Worm (Caenorhabditis elegans): ENCODE data around the gene cls-3.

Gene cls-3

DNA sequence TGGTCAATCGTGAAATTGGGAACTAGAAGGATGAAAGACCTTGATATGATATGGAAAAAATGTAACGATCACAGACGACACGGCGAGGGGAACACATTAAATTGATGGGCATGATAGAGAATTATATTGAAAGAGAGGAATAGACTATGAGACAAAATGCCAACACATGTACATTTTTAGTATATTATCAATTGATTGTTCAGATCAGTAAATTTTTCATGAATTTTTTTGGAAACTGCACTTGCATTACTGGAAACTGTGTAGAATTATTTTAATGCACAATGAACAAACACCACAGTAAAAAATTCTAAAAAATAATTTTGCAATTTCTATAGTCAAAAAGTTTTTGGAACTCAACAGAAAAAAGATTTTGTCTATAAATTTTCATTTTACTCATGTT lies 17.7 kb downstream of the cls-3 start:
- TF ChIP-seq nhr-21 (tag; optimal IDR thresholded peaks at IDR 0.05) (no peak), R02D3.7 (tag; optimal IDR thresholded peaks at IDR 0.05) (no peak), lin-11 (tag; optimal IDR thresholded peaks at IDR 0.05) (no peak), nhr-12 (tag; optimal IDR thresholded peaks at IDR 0.05) (no peak), zag-1 (tag; optimal IDR thresholded peaks at IDR 0.05) (no peak), elt-3 (tag; optimal IDR thresholded peaks at IDR 0.05) (no peak), elt-1 (tag; optimal IDR thresholded peaks at IDR 0.05) (no peak), ztf-4 (tag; optimal IDR thresholded peaks at IDR 0.05) (no peak), nhr-23 (tag; optimal IDR thresholded peaks at IDR 0.05) (no peak), F13H6.1 (tag; optimal IDR thresholded peaks at IDR 0.05) (no peak), nhr-6 (tag; optimal IDR thresholded peaks at IDR 0.05) (no peak), fos-1 (tag; optimal IDR thresholded peaks at IDR 0.05) (peak; percentile 33), sma-9 (GFP tag; optimal IDR thresholded peaks at IDR 0.05) (peak; percentile 21), sma-9 (tag; optimal IDR thresholded peaks at IDR 0.05) (no peak)

DNA sequence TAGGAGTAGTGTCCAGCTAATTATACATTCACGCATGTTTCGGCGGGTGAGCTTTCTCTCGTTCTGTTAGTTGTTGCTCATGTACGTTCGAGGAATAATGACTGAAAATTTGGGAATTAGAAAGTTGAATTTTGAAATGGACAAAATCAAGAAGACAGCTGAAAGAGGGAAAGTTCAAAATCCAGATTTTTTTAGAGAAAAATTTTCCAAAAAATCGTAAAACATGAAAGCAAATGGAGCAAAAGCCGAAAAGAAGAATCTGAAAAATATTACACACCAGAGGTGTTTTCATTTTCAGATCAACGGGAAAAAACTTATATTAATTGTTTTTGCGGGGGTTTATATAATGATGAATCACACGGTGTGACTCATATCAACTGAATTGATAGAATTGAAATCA lies 18.2 kb downstream of the cls-3 start, which contains the start of gene ina-1:
Gene ina-1 (minus strand): TSS at position 101 of the 400 bp plus-strand sequence.
- TF ChIP-seq nhr-10 (tag; optimal IDR thresholded peaks at IDR 0.05) (no peak), alr-1 (tag; optimal IDR thresholded peaks at IDR 0.05) (no peak), peb-1 (tag; optimal IDR thresholded peaks at IDR 0.05) (no peak), nhr-23 (tag; optimal IDR thresholded peaks at IDR 0.05) (no peak)

DNA sequence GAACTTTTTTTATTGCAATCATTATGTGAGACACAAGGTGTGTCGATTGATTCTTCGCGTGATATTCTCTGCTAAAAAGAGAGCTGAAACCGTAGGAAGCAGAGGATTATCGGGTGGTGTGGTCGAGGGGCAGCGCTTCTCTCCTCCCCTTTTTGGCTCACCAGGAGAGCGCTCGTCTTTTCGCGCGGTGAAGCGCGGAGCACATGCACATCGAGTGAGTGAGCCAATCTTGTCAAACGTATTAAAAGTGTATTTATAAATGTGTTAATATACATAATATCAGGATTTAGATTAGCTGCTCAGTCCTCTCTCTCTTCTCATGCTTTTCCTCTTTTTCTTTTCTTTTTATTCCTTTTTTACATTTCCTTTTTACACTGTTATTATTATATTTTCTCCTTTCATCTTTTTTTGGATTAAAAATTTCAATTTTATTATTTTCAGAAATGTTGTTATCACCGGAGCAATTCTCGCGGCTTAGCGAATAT lies 28.2 kb downstream of the cls-3 start, which contains the start of gene dgk-3:
Gene dgk-3 (plus strand): TSS at position 435 of the 485 bp plus-strand sequence.
- TF ChIP-seq unc-39 (tag; optimal IDR thresholded peaks at IDR 0.05) (no peak), alr-1 (tag; optimal IDR thresholded peaks at IDR 0.05) (no peak), ceh-16 (tag; optimal IDR thresholded peaks at IDR 0.05) (no peak)

DNA sequence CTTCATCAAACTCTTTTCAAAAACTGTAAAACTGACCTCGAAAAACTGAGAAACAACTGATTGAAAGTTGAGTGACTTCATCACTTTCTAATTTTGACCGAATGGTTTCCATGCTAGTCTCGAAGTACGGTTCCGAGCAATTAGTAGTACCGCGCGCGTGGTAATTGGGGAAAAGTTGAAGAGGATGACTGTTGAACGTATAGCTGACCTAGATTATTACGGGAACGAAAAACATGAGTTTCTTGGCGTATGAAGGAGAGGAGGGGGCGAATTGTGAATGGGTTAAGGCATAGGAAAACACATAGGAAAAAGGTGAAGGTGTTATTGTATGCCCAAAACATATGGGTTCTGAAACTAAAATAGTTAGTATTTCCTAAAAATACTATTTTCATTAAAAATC lies 29.4 kb downstream of the cls-3 start, which contains the start of gene ptr-9:
Gene ptr-9 (minus strand): TSS at position 101 of the 400 bp plus-strand sequence.
- TF ChIP-seq ztf-1 (GFP tag; conservative IDR thresholded peaks at IDR 0.05) (no peak), snpc-4 (tag; optimal IDR thresholded peaks at IDR 0.05) (no peak), nhr-21 (tag; optimal IDR thresholded peaks at IDR 0.05) (no peak), unc-39 (tag; optimal IDR thresholded peaks at IDR 0.05) (no peak), ceh-16 (tag; optimal IDR thresholded peaks at IDR 0.05) (no peak), nhr-23 (tag; optimal IDR thresholded peaks at IDR 0.05) (no peak), unc-62 (GFP tag; optimal IDR thresholded peaks at IDR 0.05) (no peak), sma-9 (GFP tag; optimal IDR thresholded peaks at IDR 0.05) (no peak), sma-9 (tag; optimal IDR thresholded peaks at IDR 0.05) (no peak), F13H6.1 (tag; optimal IDR thresholded peaks at IDR 0.05) (no peak), nhr-237 (tag; optimal IDR thresholded peaks at IDR 0.05) (no peak)

DNA sequence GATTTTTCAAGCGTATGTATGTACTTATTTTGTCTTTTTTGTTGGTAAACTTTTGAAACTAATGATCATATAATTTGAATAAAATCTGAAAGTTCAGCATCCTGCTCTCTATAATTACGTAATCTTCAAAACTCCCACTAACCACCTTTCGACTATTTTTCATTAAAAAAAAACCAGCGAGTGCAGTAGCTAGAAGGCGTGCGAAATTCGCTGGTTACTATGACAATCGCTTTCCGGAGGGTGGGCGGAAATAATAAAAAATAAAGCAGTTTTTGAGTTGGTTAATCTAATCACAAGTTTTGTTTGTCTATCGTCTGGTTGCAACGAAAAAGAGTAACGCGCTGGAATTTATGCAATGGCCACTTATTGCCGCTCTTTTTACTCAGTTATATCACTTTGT lies 36.1 kb downstream of the cls-3 start, which contains the start of gene irld-34:
Gene irld-34 (plus strand): TSS at position 301 of the 400 bp plus-strand sequence.
- TF ChIP-seq egl-27 (tag; optimal IDR thresholded peaks at IDR 0.05): no peak
- no peak for TF ChIP-seq sma-3 (GFP tag; optimal IDR thresholded peaks at IDR 0.05)
- TF ChIP-seq lin-11 (tag; optimal IDR thresholded peaks at IDR 0.05): no peak
- no peak for TF ChIP-seq lin-39 (tag; optimal IDR thresholded peaks at IDR 0.05)

DNA sequence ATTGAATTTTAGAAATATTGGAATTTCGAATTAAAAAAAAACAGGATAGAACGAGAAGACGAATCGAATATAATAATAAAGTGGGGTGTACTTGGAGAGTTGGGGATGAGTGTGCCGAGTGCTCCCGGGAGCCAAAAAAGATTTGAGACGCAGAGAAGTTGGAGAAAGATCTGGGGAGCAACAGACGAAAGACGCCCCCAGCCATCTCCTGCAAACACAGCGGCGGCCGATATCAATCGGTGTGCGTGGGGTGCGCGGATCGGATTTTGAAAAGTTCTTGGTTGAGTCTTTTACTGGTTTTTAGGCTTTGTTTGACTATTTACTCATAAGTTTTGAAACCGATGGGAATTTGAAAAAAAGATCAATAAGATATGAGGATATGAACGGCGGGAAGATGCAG lies 37.1 kb downstream of the cls-3 start, which contains the start of gene nhl-1:
Gene nhl-1 (minus strand): TSS at position 101 of the 400 bp plus-strand sequence.
- TF ChIP-seq crh-2 (tag; optimal IDR thresholded peaks at IDR 0.05): no peak
- no peak for TF ChIP-seq nhr-237 (tag; optimal IDR thresholded peaks at IDR 0.05)
- no peak for TF ChIP-seq ztf-11 (tag; optimal IDR thresholded peaks at IDR 0.05)
- no peak for TF ChIP-seq nhr-129 (tag; optimal IDR thresholded peaks at IDR 0.05)
- no peak for TF ChIP-seq lin-13 (GFP tag; optimal IDR thresholded peaks at IDR 0.05)
- TF ChIP-seq nhr-11 (tag; optimal IDR thresholded peaks at IDR 0.05): no peak
- TF ChIP-seq unc-55 (GFP tag; optimal IDR thresholded peaks at IDR 0.05): no peak
- no peak for TF ChIP-seq lin-39 (tag; optimal IDR thresholded peaks at IDR 0.05)
- no peak for TF ChIP-seq ceh-16 (tag; optimal IDR thresholded peaks at IDR 0.05)
- TF ChIP-seq elt-1 (tag; optimal IDR thresholded peaks at IDR 0.05): no peak
- no peak for TF ChIP-seq sma-9 (GFP tag; optimal IDR thresholded peaks at IDR 0.05)
- no peak for TF ChIP-seq sma-9 (tag; optimal IDR thresholded peaks at IDR 0.05)
- TF ChIP-seq ztf-1 (GFP tag; conservative IDR thresholded peaks at IDR 0.05): no peak
- TF ChIP-seq mab-5 (tag; optimal IDR thresholded peaks at IDR 0.05): no peak
- TF ChIP-seq mbf-1 (tag; optimal IDR thresholded peaks at IDR 0.05): no peak
- no peak for TF ChIP-seq elt-3 (tag; optimal IDR thresholded peaks at IDR 0.05)
- no peak for TF ChIP-seq gmeb-1 (tag; optimal IDR thresholded peaks at IDR 0.05)
